Fruit fly (Drosophila melanogaster): Measurements from ENCODE around the gene CG32119.

CG32119 gene

dm6 chr3L:13214603-13215453 lies 33.7 kb downstream of the CG32119 start:
- TF ChIP-seq Hr83 (GFP tag; optimal IDR thresholded peaks at IDR 0.05; ENCODE audit: poor library complexity, severe bottlenecking), result no peak
- no peak for TF ChIP-seq Sp1 (GFP tag; optimal IDR thresholded peaks at IDR 0.05)
- no peak for TF ChIP-seq psq (GFP tag; optimal IDR thresholded peaks at IDR 0.05)
- no peak for TF ChIP-seq dl (GFP tag; optimal IDR thresholded peaks at IDR 0.05; ENCODE audit: insufficient read depth in 1 of 2, partially characterized antibody in 2 of 2)

dm6 chr3L:13213360-13213759 lies 35.1 kb downstream of the CG32119 start:
- TF ChIP-seq usp (GFP tag; optimal IDR thresholded peaks at IDR 0.05) (no peak), Jra (GFP tag; optimal IDR thresholded peaks at IDR 0.05) (no peak), Hnf4 (GFP tag; optimal IDR thresholded peaks at IDR 0.05) (peak; percentile 40), lola (GFP tag; optimal IDR thresholded peaks at IDR 0.05) (no peak), br (GFP tag; optimal IDR thresholded peaks at IDR 0.05) (peak; percentile 75), N (GFP tag; optimal IDR thresholded peaks at IDR 0.05) (no peak), OdsH (GFP tag; optimal IDR thresholded peaks at IDR 0.05) (peak; percentile 36), Dfd (GFP tag; optimal IDR thresholded peaks at IDR 0.05) (no peak), dsf (GFP tag; optimal IDR thresholded peaks at IDR 0.05; ENCODE audit: borderline replicate concordance) (no peak), fru (GFP tag; optimal IDR thresholded peaks at IDR 0.05) (peak; percentile 59), Hr83 (GFP tag; optimal IDR thresholded peaks at IDR 0.05; ENCODE audit: poor library complexity, severe bottlenecking) (peak; percentile 11), Mio (GFP tag; optimal IDR thresholded peaks at IDR 0.05) (no peak), foxo (GFP tag; optimal IDR thresholded peaks at IDR 0.05) (peak in 1 of 2 experiments; percentile 55), Vsx2 (GFP tag; optimal IDR thresholded peaks at IDR 0.05; ENCODE audit: partially characterized antibody) (no peak), GATAd (GFP tag; optimal IDR thresholded peaks at IDR 0.05) (no peak), ey (GFP tag; optimal IDR thresholded peaks at IDR 0.05) (peak; percentile 76), woc (GFP tag; optimal IDR thresholded peaks at IDR 0.05) (peak; percentile 10), CG32264 (GFP tag; optimal IDR thresholded peaks at IDR 0.05) (peak; percentile 44), Dif (GFP tag; optimal IDR thresholded peaks at IDR 0.05; ENCODE audit: partially characterized antibody) (no peak), psq (GFP tag; optimal IDR thresholded peaks at IDR 0.05) (peak; percentile 35), brk (GFP tag; optimal IDR thresholded peaks at IDR 0.05) (no peak), HLH106 (tag; optimal IDR thresholded peaks at IDR 0.05) (peak; percentile 24), h (GFP tag; optimal IDR thresholded peaks at IDR 0.05) (peak; percentile 80), dmrt93B (GFP tag; optimal IDR thresholded peaks at IDR 0.05) (no peak), tai (GFP tag; optimal IDR thresholded peaks at IDR 0.05) (peak; percentile 27), sv (GFP tag; optimal IDR thresholded peaks at IDR 0.05) (no peak), Hr78 (GFP tag; optimal IDR thresholded peaks at IDR 0.05) (no peak), pan (optimal IDR thresholded peaks at IDR 0.05) (no peak), Sp1 (GFP tag; optimal IDR thresholded peaks at IDR 0.05) (peak; percentile 9), rgr (GFP tag; optimal IDR thresholded peaks at IDR 0.05) (peak; percentile 68), jim (GFP tag; optimal IDR thresholded peaks at IDR 0.05) (no peak), sage (GFP tag; optimal IDR thresholded peaks at IDR 0.05) (peak; percentile 72), Rel (GFP tag; optimal IDR thresholded peaks at IDR 0.05) (no peak), Rel (tag; optimal IDR thresholded peaks at IDR 0.05) (no peak), CG9705 (GFP tag; optimal IDR thresholded peaks at IDR 0.05) (no peak), Myc (optimal IDR thresholded peaks at IDR 0.05) (no peak)

dm6 chr3L:13212656-13213350 lies 35.7 kb downstream of the CG32119 start:
- TF ChIP-seq Jra (GFP tag; optimal IDR thresholded peaks at IDR 0.05) (no peak), sv (GFP tag; optimal IDR thresholded peaks at IDR 0.05) (no peak), Sp1 (GFP tag; optimal IDR thresholded peaks at IDR 0.05) (peak; percentile 84), Vsx2 (GFP tag; optimal IDR thresholded peaks at IDR 0.05; ENCODE audit: partially characterized antibody) (no peak), GATAd (GFP tag; optimal IDR thresholded peaks at IDR 0.05) (no peak), tai (GFP tag; optimal IDR thresholded peaks at IDR 0.05) (peak; percentile 24), ey (GFP tag; optimal IDR thresholded peaks at IDR 0.05) (no peak), dsf (GFP tag; optimal IDR thresholded peaks at IDR 0.05; ENCODE audit: borderline replicate concordance) (no peak), Abd-B (GFP tag; optimal IDR thresholded peaks at IDR 0.05) (no peak), rgr (GFP tag; optimal IDR thresholded peaks at IDR 0.05) (peak; percentile 28), Dfd (GFP tag; optimal IDR thresholded peaks at IDR 0.05) (no peak), dmrt93B (GFP tag; optimal IDR thresholded peaks at IDR 0.05) (peak; percentile 70), Myc (optimal IDR thresholded peaks at IDR 0.05) (no peak), Hr78 (GFP tag; optimal IDR thresholded peaks at IDR 0.05) (no peak), sage (GFP tag; optimal IDR thresholded peaks at IDR 0.05) (no peak), Rel (GFP tag; optimal IDR thresholded peaks at IDR 0.05) (no peak), Rel (tag; optimal IDR thresholded peaks at IDR 0.05) (no peak), HLH106 (tag; optimal IDR thresholded peaks at IDR 0.05) (peak; percentile 79), jim (GFP tag; optimal IDR thresholded peaks at IDR 0.05) (no peak), brk (GFP tag; optimal IDR thresholded peaks at IDR 0.05) (no peak), woc (GFP tag; optimal IDR thresholded peaks at IDR 0.05) (no peak), Hnf4 (GFP tag; optimal IDR thresholded peaks at IDR 0.05) (no peak), psq (GFP tag; optimal IDR thresholded peaks at IDR 0.05) (peak; percentile 77), h (GFP tag; optimal IDR thresholded peaks at IDR 0.05) (no peak), CG9705 (GFP tag; optimal IDR thresholded peaks at IDR 0.05) (no peak), usp (GFP tag; optimal IDR thresholded peaks at IDR 0.05) (no peak), N (GFP tag; optimal IDR thresholded peaks at IDR 0.05) (no peak), foxo (GFP tag; optimal IDR thresholded peaks at IDR 0.05) (peak in 1 of 2 experiments; percentile 53), pan (optimal IDR thresholded peaks at IDR 0.05) (peak; percentile 29), Mio (GFP tag; optimal IDR thresholded peaks at IDR 0.05) (no peak), lola (GFP tag; optimal IDR thresholded peaks at IDR 0.05) (no peak), dl (GFP tag; optimal IDR thresholded peaks at IDR 0.05; ENCODE audit: insufficient read depth in 1 of 2, partially characterized antibody in 2 of 2) (no peak), Hr83 (GFP tag; optimal IDR thresholded peaks at IDR 0.05; ENCODE audit: poor library complexity, severe bottlenecking) (no peak), br (GFP tag; optimal IDR thresholded peaks at IDR 0.05) (no peak), fru (GFP tag; optimal IDR thresholded peaks at IDR 0.05) (no peak)
